Fruit fly (Drosophila melanogaster) whole organism: ENCODE measurements around the gene Edc3.

ENCODE experiments used
- CG8478 ChIP-seq: fragments of >200 bp; optimal IDR thresholded peaks from 2 replicates; lab custom pipeline; 2018; ENCODE audit warnings: inconsistent platforms
- Dll ChIP-seq: fragments of >200 bp; optimal IDR thresholded peaks from 2 replicates; lab custom pipeline; 2017
- EcR ChIP-seq, 2 experiments: fragments of >200 bp; optimal IDR thresholded peaks; 2 replicates each; lab custom pipeline; 2017; ENCODE audit warnings: missing biosample characterization in 2 of 2, missing genetic modification characterization in 2 of 2, missing genetic modification reagents in 2 of 2
- pan ChIP-seq: fragments of >200 bp; optimal IDR thresholded peaks from 2 replicates; lab custom pipeline; 2017
- psq ChIP-seq: fragments of >200 bp; optimal IDR thresholded peaks from 2 replicates; lab custom pipeline; 2017
- usp ChIP-seq: fragments of >200 bp; optimal IDR thresholded peaks from 2 replicates; lab custom pipeline; 2017; ENCODE audit warnings: missing biosample characterization, missing genetic modification characterization, mixed read lengths

Edc3 gene

DNA sequence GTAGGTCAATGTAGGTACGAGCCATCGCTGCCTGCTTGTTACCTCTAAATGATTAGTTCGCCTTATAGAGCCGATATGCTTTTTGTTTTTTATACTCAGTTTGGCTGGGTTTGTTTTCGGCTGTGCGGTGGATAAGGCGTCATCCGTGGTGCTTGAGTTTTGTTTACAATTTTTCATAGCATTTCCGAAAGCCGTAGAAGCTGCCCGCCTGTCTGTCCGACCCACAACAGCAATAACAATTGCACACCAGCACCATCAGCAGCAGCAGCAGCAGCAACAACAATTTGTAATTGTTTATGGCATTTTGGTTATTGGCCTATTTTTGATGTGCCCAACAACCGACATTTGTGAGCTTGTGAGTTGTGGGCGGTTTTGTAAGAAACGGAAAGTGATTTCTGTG is 39.0 kb upstream of the Edc3 start:
- TF ChIP-seq pan (lab: Kevin White, UChicago) (no peak), EcR (GFP tag; optimal IDR thresholded peaks at IDR 0.05; lab: Kevin White, UChicago) (no peak), psq (lab: Kevin White, UChicago) (no peak)

DNA sequence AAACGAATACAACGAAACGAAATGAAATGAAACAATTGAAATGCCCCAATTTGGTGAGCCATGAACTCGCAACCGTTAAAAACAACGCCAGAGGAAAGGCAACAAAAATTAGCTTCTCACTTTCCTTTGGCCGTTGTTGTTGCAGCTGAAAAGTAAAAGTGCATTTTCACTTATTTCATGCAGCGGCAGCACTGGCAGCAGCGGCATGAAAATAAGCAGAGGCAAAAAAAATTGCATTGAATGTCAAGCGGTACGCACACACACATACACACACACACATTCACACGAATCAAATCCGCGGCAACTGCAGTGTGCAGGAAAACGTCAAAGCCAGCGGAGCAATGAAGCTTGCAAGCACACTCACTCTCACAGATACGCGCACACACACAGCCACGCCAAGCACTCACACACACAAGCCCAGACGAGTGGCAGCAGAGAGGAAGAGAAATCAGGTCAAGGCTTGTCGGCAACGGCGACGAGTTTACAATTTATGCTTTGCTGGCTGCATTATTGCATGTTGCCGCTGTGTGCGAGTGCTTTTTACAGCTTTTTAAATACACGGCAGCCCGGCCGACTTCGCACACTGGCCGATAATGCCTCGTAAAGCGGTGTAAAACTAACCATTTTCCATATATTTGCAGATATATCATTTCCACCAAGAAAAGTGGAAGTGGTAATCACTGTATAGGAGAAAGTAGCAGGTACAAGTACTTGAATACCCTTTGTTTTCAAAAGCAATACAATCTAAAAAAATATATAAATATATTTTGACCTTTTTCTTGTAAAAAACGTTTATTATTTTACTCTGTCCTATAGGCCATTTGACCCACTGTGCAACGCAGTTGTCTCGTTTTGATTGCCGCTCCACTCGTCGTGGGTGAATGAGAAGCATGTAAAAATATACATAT is 36.9 kb upstream of the Edc3 start:
- TF ChIP-seq Dll (lab: Kevin White, UChicago), result no peak
- peak in 1 of 2 experiments; percentile 44 for TF ChIP-seq EcR (GFP tag; optimal IDR thresholded peaks at IDR 0.05; lab: Kevin White, UChicago)

DNA sequence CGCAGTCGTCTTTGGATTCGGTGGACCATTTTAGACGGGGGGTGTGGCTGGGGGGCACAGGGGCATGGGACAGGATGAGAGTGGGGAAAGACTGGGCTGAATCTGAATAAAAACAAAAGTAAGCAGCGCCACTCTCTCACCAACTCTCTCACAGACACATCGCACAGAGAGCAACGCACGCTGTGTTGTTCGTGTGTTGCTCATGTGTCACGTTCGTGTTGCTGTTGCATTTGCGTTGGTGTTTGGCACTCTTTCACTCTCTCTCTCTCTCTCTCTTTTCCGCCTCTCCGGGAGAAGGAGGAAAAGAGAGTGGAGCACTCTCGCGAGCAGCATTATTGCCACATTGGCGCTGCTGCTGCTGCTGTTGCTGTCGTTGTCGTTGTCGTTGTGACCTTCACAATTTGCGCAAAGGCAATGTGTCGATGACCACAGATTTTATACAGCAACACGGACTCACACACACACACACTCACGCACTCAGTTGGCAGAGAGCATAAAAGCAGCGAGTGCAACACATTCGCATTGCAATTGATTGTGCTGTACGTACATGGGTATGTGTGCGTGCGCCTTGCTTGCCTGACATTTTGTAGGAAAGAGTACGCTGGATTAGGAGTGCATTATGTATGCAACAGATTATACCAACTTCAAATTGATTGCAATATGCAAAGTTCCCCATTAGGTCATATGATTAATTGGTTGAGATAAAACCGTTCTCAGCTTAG is 34.0 kb upstream of the Edc3 start:
- TF ChIP-seq CG8478 (lab: Kevin White, UChicago) (no peak), EcR (GFP tag; optimal IDR thresholded peaks at IDR 0.05; lab: Kevin White, UChicago) (no peak), usp (no peak), Dll (lab: Kevin White, UChicago) (peak; percentile 99)

DNA sequence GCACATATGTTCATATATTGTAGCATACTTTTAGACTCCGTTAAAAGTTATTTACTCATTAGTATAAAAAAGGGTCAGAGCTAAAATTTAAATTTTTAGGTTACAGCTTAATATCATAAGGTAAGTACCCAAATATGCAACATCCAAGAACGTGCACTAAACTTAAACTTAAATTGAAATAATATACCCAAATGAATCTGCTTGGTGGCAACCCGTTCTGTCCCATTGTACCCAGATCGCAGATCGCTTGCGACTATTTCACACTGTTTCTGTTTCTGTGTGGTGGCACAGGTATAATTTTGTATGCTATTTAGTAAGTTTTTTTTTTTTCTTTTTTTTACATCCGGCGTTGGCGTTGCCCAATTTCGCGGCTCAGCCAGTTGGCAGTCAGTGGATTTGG is 33.5 kb upstream of the Edc3 start:
- TF ChIP-seq CG8478 (lab: Kevin White, UChicago) (no peak), pan (lab: Kevin White, UChicago) (no peak), psq (lab: Kevin White, UChicago) (no peak), Dll (lab: Kevin White, UChicago) (no peak), usp (no peak), EcR (GFP tag; optimal IDR thresholded peaks at IDR 0.05; lab: Kevin White, UChicago) (no peak)

DNA sequence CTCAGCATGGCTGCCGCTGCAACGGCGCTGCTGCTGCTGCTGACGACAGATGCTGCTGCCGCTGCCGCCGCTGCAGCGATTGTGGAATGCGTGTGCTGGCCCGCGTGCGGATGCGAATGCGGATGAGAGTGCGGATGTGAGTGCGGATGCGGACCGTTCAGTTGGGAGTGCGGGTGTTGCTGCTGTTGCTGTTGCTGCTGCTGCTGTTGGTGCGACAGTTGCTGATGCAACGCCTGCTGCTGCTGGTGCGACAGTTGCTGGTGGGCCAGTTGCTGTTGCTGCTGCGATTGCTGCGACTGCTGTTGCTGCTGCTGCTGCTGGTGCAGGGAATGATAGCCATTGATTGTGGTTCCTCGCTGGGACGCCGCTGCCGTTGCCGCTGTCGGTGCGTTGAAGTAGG is 32.6 kb upstream of the Edc3 start:
- TF ChIP-seq usp, result no peak
- no peak for TF ChIP-seq Dll (lab: Kevin White, UChicago)

DNA sequence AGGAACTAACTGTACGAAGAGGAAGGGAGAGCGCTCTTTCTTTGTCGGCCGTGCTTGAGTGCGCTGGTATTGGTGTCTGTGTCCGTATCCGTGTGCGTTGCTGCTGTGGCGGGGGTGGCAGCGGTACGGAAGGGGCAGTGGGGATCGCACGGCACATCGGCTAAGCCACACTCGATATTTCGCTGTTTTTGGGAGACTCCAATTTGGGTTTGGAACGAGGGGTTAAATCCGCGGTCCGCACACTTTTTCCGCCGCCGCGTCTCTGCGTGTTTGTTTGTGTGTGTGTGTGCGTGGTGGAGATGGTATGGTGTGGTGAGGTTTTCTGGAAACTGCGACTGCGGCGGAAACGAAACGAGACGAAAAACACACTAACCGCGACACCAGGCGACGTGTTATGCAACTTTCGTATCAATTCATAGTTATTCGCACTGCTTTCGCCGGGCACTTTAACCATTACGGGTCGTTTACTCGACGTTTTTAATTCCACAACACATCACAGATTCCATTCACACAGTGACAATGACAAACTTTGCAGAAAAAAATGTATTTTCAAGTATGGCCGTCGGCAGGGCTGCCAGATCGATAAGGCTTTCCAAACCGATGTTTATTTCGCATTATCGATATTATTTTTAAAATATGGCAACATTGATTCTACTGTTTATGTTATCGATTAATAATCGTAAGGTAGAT is 27.7 kb upstream of the Edc3 start, which contains the start of gene CycT:
Gene CycT, minus strand, starts transcription at position 574 of the 690 bp plus-strand sequence.
- TF ChIP-seq usp (no peak), EcR (GFP tag; optimal IDR thresholded peaks at IDR 0.05; lab: Kevin White, UChicago) (no peak), CG8478 (lab: Kevin White, UChicago) (peak; percentile 15)

DNA sequence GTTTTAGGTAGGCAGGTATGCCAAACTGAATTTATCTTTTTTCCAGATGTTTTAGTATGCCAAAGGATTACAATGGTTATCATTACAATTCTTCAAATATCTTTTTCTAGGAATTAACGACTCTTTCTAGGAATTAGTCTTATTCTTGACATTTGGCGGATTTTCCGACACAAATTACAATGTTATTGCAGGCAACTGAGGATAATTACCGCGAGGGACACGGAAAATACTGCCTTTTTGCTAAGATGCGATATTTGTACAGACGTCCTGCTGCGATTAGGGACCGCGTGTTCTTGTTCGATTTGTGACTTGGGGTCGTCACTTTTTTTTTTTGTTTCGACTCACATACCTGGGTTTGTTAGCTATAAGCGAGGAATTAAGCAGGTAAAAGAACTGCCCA is 26.1 kb upstream of the Edc3 start:
- TF ChIP-seq Dll (lab: Kevin White, UChicago), result no peak
- TF ChIP-seq usp, result no peak
- TF ChIP-seq EcR (GFP tag; optimal IDR thresholded peaks at IDR 0.05; lab: Kevin White, UChicago), result no peak
- TF ChIP-seq CG8478 (lab: Kevin White, UChicago), result no peak
- no peak for TF ChIP-seq pan (lab: Kevin White, UChicago)
- TF ChIP-seq psq (lab: Kevin White, UChicago), result no peak

DNA sequence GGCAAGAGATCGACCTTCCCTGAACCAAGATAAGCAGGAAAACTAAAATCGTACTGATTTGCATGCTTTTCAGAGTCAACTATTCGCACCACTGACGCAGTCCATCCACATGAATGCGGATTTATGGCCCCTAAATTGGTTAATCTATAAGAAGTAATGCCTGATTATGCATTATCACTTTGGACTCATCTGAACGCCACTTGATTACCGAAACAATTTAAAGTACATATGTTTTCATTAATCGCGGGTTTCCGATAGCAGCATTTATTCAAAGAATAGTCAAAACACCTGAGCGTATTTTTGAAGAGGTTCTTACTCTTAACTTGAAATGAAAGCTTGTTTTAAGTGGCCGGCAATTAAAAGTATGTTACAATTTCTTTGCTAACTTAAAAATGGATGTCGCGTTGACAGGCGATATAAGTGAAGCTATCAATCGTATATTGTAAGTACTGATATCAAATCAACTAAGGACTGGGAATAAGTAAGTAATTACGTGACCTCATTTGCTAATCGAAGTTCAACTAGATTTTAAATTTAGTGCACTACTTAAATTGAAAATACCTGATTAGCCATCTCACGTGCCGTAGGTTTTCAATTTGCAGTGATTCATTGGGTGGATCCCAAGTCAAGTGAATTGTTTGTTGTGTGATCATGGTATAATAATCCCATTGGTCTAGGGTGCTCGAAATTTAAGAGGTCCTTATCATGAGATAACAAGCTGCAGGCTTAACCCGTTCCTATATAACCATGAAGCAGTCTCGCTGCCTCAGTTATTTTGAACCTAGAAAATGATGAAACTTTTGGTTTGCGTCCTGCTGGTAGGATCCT is 19.6 kb upstream of the Edc3 start, which contains the start of the genes Jon74E and CG7542:
Gene Jon74E, minus strand, starts transcription at position 79 of the 828 bp plus-strand sequence.
Gene CG7542, plus strand, starts transcription at position 778 of the 828 bp plus-strand sequence.
- TF ChIP-seq usp (no peak), psq (lab: Kevin White, UChicago) (no peak), EcR (GFP tag; optimal IDR thresholded peaks at IDR 0.05; lab: Kevin White, UChicago) (no peak), Dll (lab: Kevin White, UChicago) (no peak), CG8478 (lab: Kevin White, UChicago) (no peak), pan (lab: Kevin White, UChicago) (no peak)

DNA sequence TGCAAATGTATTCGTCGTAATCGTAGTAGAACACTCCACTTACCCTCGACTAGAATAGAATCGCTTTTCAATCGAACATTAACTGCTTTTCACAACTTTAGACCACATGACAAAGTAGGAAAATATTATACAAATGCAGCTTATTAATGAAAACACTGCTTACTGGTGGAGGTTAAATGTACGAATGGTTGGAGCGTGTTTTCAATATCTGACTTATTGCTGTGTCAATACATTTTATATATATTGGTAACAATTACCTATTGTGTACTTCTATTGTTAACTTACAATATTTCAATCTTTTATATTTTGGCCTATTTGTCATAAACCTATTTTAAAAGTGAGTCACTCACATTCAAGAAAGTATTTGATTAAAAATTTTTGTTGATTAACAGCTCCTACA is 10.3 kb upstream of the Edc3 start:
- TF ChIP-seq EcR (GFP tag; optimal IDR thresholded peaks at IDR 0.05; lab: Kevin White, UChicago) (no peak), Dll (lab: Kevin White, UChicago) (no peak), CG8478 (lab: Kevin White, UChicago) (no peak), pan (lab: Kevin White, UChicago) (no peak), psq (lab: Kevin White, UChicago) (no peak)

DNA sequence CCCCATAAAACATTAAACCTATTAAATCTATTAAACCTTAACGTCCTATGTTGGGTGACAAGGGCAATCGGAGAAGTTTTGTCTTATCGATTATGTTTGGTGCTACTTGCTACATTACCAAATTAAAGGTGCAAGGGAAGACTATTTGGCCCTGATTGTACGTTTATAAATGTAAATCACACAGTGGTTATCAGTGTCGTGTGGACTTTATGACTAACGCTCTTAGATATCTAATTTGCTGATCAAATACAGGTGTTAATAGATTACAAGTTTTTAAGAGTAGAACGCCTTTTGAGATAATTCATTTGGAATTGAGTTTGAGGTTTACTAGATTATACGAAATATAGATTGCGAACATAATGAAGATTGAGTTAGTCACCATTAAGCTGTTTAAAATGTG is 9.2 kb upstream of the Edc3 start:
- TF ChIP-seq pan (lab: Kevin White, UChicago) (no peak), EcR (GFP tag; optimal IDR thresholded peaks at IDR 0.05; lab: Kevin White, UChicago) (no peak), CG8478 (lab: Kevin White, UChicago) (no peak)

DNA sequence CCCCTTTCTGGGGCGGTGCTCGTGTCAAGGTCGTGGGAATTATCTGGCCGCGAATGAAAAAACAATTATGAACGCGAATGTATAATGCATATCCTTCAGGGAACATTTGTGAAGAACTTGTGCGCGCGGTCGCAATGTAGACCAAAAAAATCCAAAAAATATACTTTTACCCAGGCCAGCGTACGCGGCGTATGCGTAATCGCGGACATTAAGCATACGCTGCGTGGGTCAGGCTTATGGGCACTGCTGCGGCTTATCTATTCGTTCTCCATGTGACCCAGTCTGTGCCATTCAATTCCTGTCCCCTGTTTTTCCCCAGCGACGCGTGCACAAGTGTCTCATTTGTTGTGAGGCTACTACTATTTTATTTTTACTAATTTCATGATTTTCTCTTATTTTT is 8.6 kb upstream of the Edc3 start:
- no peak for TF ChIP-seq Dll (lab: Kevin White, UChicago)
- TF ChIP-seq psq (lab: Kevin White, UChicago), result no peak
- no peak for TF ChIP-seq EcR (GFP tag; optimal IDR thresholded peaks at IDR 0.05; lab: Kevin White, UChicago)
- TF ChIP-seq usp, result no peak
- TF ChIP-seq CG8478 (lab: Kevin White, UChicago), result no peak
- TF ChIP-seq pan (lab: Kevin White, UChicago), result no peak
